Worm (Caenorhabditis elegans) whole organism, dauer: ENCODE results near the gene Y17G7B.20.

ENCODE experiments used
- unc-62 ChIP-seq: sonication (generic microtip); optimal IDR thresholded peaks from 2 replicates; lab custom pipeline; 2017; ENCODE audit warnings: missing biosample characterization, missing genetic modification reagents, missing genetic modification characterization

Y17G7B.20 gene

DNA sequence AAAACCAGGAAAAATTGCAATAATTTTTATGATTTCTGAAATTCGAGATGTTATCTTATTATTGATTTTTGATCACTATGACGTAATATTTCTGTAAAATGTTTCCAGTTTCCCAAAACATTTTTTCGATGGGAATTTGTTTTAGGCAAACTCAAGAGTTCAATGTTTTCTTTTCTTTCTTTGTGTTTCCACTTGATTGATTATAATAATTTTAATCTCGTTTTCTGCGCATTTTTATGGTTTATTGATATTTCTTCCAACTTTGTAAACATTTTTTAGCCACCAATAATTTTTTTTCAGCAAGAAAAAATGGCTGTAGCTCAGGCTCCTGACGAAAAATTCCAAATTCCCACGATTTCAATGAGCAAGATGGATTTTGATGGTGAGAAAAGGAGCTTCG is 25.4 kb downstream of the Y17G7B.20 start, which contains the start of gene W03C9.6:
W03C9.6 (plus strand) TSS at position 301 of the 400 bp plus-strand sequence.
- TF ChIP-seq unc-62 (GFP tag; lab: Kevin White, UChicago) = no peak

- no peak for TF ChIP-seq unc-62 (GFP tag; lab: Kevin White, UChicago)
Measured at ce11 chrII:11952963-11953362, 26.7 kb downstream of the Y17G7B.20 start.

DNA sequence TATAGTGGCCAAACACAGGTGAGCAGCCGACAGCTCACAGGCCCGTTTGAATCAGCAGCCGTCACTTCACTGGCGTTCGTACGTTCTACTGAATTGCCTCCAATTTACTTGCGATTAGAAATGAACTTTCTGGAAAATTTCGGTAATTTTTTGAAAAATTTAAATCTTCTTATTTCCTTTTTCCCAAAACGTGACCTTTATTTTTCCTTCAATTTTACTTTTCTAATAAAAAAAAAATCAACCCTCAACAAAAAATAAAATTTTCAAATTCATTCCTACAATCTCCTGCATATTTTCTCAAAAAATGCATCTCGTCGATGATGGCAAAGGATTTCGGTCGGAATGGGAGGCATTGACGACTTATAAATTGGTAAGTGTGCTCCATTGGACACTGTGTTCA is 31.2 kb downstream of the Y17G7B.20 start, which contains the start of gene W03C9.8:
W03C9.8 (plus strand) TSS at position 301 of the 400 bp plus-strand sequence.
- no peak for TF ChIP-seq unc-62 (GFP tag; lab: Kevin White, UChicago)

ce11 chrII:11936393-11936792 is 43.3 kb downstream of the Y17G7B.20 start:
- TF ChIP-seq unc-62 (GFP tag; lab: Kevin White, UChicago) = no peak

DNA sequence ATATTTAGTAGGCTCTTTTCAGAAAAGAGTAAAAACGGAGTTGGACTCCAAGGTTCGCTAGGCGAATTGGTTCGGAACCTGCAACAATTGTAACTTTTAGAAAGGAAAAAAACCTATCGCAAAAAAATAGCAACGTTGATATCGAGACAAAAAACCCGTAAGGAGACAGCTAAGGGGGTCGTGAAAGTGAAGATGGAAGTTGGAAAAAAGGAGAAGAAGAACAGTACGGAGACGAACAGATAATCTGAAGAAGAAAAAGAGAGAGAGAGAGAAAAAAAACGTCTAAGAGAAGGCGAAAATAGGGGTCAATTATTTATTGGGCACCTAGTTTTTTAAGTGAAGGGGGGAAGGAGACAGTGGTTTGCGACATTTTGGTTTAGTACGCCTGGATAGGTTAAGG is 44.4 kb downstream of the Y17G7B.20 start, which contains the start of gene lin-29:
lin-29 (minus strand) TSS at position 78 of the 400 bp plus-strand sequence.
- TF ChIP-seq unc-62 (GFP tag; lab: Kevin White, UChicago) = no peak

- TF ChIP-seq unc-62 (GFP tag; lab: Kevin White, UChicago) = no peak
Measured at ce11 chrII:11930132-11930531, 49.5 kb downstream of the Y17G7B.20 start.

DNA sequence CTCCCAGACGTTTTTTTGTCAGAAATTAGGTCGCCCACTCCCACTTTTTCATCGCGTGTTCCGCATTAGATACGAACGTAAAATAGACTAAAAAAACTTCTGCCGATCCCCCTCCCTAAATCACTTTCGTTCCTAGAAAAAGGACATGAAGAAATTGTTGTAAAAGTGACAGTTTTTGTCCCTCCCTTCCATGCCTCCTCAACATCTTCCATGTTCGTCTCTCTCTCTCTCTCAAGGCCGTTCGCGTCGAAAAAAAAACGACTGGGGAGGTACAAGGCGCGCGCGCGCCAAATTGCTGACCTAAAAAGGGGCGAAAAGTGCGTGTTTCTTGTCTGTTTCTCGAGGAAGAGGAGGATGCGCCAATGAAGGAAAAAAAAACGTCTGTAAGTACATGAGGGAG is 50.9 kb downstream of the Y17G7B.20 start:
- TF ChIP-seq unc-62 (GFP tag; lab: Kevin White, UChicago) = no peak
